Fruit fly (Drosophila melanogaster) whole organism, embryonic: ENCODE measurements around the gene CG10874.

ENCODE experiments used
- Spps ChIP-seq: fragments of 200-800 bp; sonication (Bioruptor generic); optimal IDR thresholded peaks from 2 replicates; lab custom pipeline; 2018; ENCODE audit warnings: missing biosample characterization, mild to moderate bottlenecking, missing genetic modification characterization
- twi ChIP-seq: fragments of 200-800 bp; optimal IDR thresholded peaks from 2 replicates; lab custom pipeline; 2019; ENCODE audit warnings: missing biosample characterization, mild to moderate bottlenecking, missing genetic modification characterization, moderate library complexity

DNA sequence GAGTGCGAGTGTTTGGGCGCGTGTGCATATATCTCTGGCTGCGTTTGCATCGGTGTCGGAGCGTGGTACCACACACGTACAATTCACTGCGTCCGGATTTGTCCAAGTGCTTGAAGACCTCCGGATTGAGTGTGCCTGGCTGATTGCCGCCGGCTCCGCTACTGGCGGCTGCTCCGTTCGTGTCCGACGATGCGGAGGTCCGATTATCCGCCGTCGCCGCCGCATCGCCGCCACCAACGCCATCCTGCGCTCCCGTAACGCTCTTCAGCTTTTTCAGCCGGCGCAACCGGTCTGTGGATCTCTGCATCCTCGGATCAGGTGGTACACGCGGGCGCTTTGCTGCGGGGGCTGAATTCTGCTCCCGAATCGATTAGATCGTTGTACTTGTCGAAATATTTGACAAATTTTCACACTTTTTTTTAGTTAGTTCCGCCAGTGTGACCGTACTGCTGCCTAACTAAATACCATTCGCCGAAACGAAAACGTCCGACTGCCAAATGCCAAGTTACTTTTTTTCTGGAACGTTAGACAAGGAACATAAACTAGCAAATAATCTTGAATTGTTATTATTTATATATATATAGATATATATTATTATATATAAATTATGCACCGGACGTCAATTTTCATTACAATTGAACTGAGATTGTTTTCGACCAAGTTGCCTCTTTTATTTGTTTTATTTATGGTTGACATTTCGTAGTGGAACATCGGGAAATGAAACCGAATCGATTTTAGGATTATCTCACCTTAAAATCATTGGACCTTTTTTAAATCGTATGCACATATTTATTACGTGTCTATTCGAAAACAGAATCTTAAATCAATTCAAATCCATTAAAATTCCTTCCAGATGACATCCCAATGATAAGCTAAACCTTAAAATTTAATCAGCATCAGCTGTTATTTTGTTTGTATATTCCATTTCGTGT lies 47.2 kb downstream of the CG10874 start, which contains the start of gene tho2:
- TF ChIP-seq Spps (tag; lab: Kevin White, UChicago) (no peak), twi (tag; lab: Kevin White, UChicago) (no peak)
